Worm (Caenorhabditis elegans) whole organism, L4 larva: ENCODE measurements around the gene T20B12.4.
A peak's percentile ranks its signal among the peaks of the same experiment; 100 is the strongest.

Experiments used
- D1046.2 ChIP-seq: fragments of 200-800 bp; sonication (Bioruptor generic); IDR thresholded peaks from 2 replicates; pipeline ENCODE4 v1.3.6; 2022; ENCODE audit warnings: missing genetic modification characterization, missing compliant biosample characterization
- F49E8.2 ChIP-seq: sonication (generic microtip); optimal IDR thresholded peaks from 2 replicates; lab custom pipeline; 2016; ENCODE audit warnings: missing compliant biosample characterization, mild to moderate bottlenecking, missing genetic modification characterization, borderline replicate concordance
- R02D3.7 ChIP-seq: fragments of 150-350 bp; sonication (generic microtip); optimal IDR thresholded peaks from 3 replicates; lab custom pipeline; 2014; ENCODE audit warnings: missing biosample characterization, missing genetic modification characterization
- T26A8.4 ChIP-seq: fragments of 200-800 bp; sonication (Bioruptor generic); IDR thresholded peaks from 2 replicates; pipeline ENCODE4 v1.3.6; 2022; ENCODE audit warnings: missing genetic modification characterization, missing compliant biosample characterization
- Y105C5A.15 ChIP-seq: fragments of 200-800 bp; sonication (Bioruptor generic); IDR thresholded peaks from 2 replicates; pipeline ENCODE4 v1.3.6; 2022; ENCODE audit warnings: missing genetic modification characterization, missing compliant biosample characterization
- ama-1 ChIP-seq: fragments of 150-350 bp; optimal IDR thresholded peaks from 2 replicates; lab custom pipeline; 2014; ENCODE audit warnings: inconsistent platforms, mixed read lengths
- arid-1 ChIP-seq: fragments of 200-800 bp; sonication (Bioruptor generic); conservative IDR thresholded peaks from 2 replicates; pipeline ENCODE4 v1.3.6; 2022; ENCODE audit warnings: missing genetic modification reagents, missing genetic modification characterization, missing compliant biosample characterization
- ceh-20 ChIP-seq: fragments of 200-800 bp; sonication (Bioruptor generic); IDR thresholded peaks from 2 replicates; pipeline ENCODE4 v1.3.6; 2022; ENCODE audit warnings: missing genetic modification reagents, missing genetic modification characterization, missing compliant biosample characterization
- ces-1 ChIP-seq: fragments of 150-350 bp; sonication (generic microtip); optimal IDR thresholded peaks from 4 replicates; lab custom pipeline; 2014; ENCODE audit warnings: missing biosample characterization, missing genetic modification reagents, missing genetic modification characterization
- cey-2 ChIP-seq: sonication (generic microtip); optimal IDR thresholded peaks from 3 replicates; lab custom pipeline; 2017; ENCODE audit warnings: missing genetic modification characterization, mild to moderate bottlenecking, missing compliant biosample characterization, antibody characterized with exemption, borderline replicate concordance; ENCODE audit not compliant: insufficient read depth
- daf-16 ChIP-seq, 3 experiments: sonication (generic microtip); optimal IDR thresholded peaks; 2 replicates each; lab custom pipeline; 2016 to 2017; ENCODE audit warnings: missing genetic modification characterization in 3 of 3, missing genetic modification reagents in 3 of 3, mild to moderate bottlenecking in 2 of 3, missing compliant biosample characterization in 2 of 3, missing biosample characterization in 1 of 3, moderate library complexity in 1 of 3
- dmd-6 ChIP-seq: fragments of 200-800 bp; sonication (Bioruptor generic); IDR thresholded peaks from 2 replicates; pipeline ENCODE4 v1.3.6; 2022; ENCODE audit warnings: missing genetic modification reagents, missing genetic modification characterization, missing compliant biosample characterization
- dpl-1 ChIP-seq: fragments of 150-350 bp; optimal IDR thresholded peaks from 2 replicates; lab custom pipeline; 2014; ENCODE audit warnings: missing biosample characterization, missing genetic modification reagents, missing genetic modification characterization
- egl-43 ChIP-seq: fragments of 200-800 bp; sonication (Bioruptor generic); IDR thresholded peaks from 2 replicates; pipeline ENCODE4 v1.3.6; 2022; ENCODE audit warnings: missing genetic modification reagents, missing genetic modification characterization, missing compliant biosample characterization
- gei-8 ChIP-seq: fragments of 200-800 bp; sonication (Bioruptor generic); optimal IDR thresholded peaks from 2 replicates; lab custom pipeline; 2018; ENCODE audit warnings: mild to moderate bottlenecking, missing genetic modification characterization, missing compliant biosample characterization
- hif-1 ChIP-seq, 2 experiments: sonication (generic microtip); optimal IDR thresholded peaks; 2 replicates each; lab custom pipeline; 2016 to 2017; ENCODE audit warnings: missing compliant biosample characterization in 2 of 2, missing genetic modification characterization in 2 of 2, missing genetic modification reagents in 2 of 2, missing genotype in 2 of 2, mild to moderate bottlenecking in 1 of 2
- hmg-1.1 ChIP-seq: fragments of 200-800 bp; sonication (Bioruptor generic); IDR thresholded peaks from 2 replicates; pipeline ENCODE4 v1.3.6; 2022; ENCODE audit warnings: missing genetic modification reagents, missing genetic modification characterization, missing compliant biosample characterization
- lin-1 ChIP-seq: fragments of 200-800 bp; sonication (Bioruptor generic); IDR thresholded peaks from 2 replicates; pipeline ENCODE4 v1.3.6; 2022; ENCODE audit warnings: missing genetic modification reagents, missing genetic modification characterization, missing compliant biosample characterization
- lin-29 ChIP-seq: fragments of 200-800 bp; sonication (Bioruptor generic); IDR thresholded peaks from 2 replicates; pipeline ENCODE4 v1.3.6; 2022; ENCODE audit warnings: missing genetic modification reagents, missing genetic modification characterization, missing compliant biosample characterization
- lsy-2 ChIP-seq, 2 experiments: fragments of 150-350 bp in 1 of 2; sonication (generic microtip) in 1 of 2; optimal IDR thresholded peaks; 2 replicates each; lab custom pipeline; 2014 to 2017; ENCODE audit warnings: missing biosample characterization in 2 of 2, missing genetic modification characterization in 2 of 2
- mdl-1 ChIP-seq, 2 experiments: fragments of 150-350 bp in 1 of 2; sonication (generic microtip) in 1 of 2; optimal IDR thresholded peaks; 2 replicates each; lab custom pipeline; 2014 to 2017; ENCODE audit warnings: missing biosample characterization in 2 of 2, missing genetic modification characterization in 2 of 2
- mep-1 ChIP-seq: fragments of 150-350 bp; sonication (generic microtip); optimal IDR thresholded peaks from 3 replicates; lab custom pipeline; 2014; ENCODE audit warnings: missing biosample characterization, missing genetic modification characterization
- mxl-2 ChIP-seq: fragments of 200-800 bp; sonication (Bioruptor generic); conservative IDR thresholded peaks from 2 replicates; pipeline ENCODE4 v1.3.6; 2022; ENCODE audit warnings: missing genetic modification reagents, missing genetic modification characterization, missing compliant biosample characterization
- mxl-3 ChIP-seq: fragments of 200-800 bp; sonication (Bioruptor generic); optimal IDR thresholded peaks from 2 replicates; lab custom pipeline; 2018; ENCODE audit warnings: mild to moderate bottlenecking, missing genetic modification characterization, missing compliant biosample characterization
- nhr-102 ChIP-seq: sonication (generic microtip); optimal IDR thresholded peaks from 2 replicates; lab custom pipeline; 2016; ENCODE audit warnings: mild to moderate bottlenecking, missing genetic modification characterization, moderate library complexity, missing compliant biosample characterization
- nhr-237 ChIP-seq: sonication (generic microtip); optimal IDR thresholded peaks from 2 replicates; lab custom pipeline; 2017; ENCODE audit warnings: missing biosample characterization, missing genetic modification characterization
- nhr-28 ChIP-seq: fragments of 150-350 bp; optimal IDR thresholded peaks from 2 replicates; lab custom pipeline; 2014; ENCODE audit warnings: missing biosample characterization, missing genetic modification characterization
- nhr-48 ChIP-seq: sonication (generic microtip); optimal IDR thresholded peaks from 2 replicates; lab custom pipeline; 2016; ENCODE audit warnings: mild to moderate bottlenecking, missing genetic modification characterization, missing compliant biosample characterization
- nhr-77 ChIP-seq: fragments of 150-350 bp; optimal IDR thresholded peaks from 2 replicates; lab custom pipeline; 2014; ENCODE audit warnings: missing biosample characterization, missing genetic modification characterization
- pqm-1 ChIP-seq: sonication (generic microtip); optimal IDR thresholded peaks from 2 replicates; lab custom pipeline; 2017; ENCODE audit warnings: missing biosample characterization, missing genetic modification characterization
- rbr-2 ChIP-seq: sonication (generic microtip); optimal IDR thresholded peaks from 2 replicates; lab custom pipeline; 2016; ENCODE audit warnings: missing genotype, missing genetic modification characterization, missing compliant biosample characterization
- saeg-2 ChIP-seq: fragments of 200-800 bp; sonication (Bioruptor generic); IDR thresholded peaks from 2 replicates; pipeline ENCODE4 v1.3.6; 2022; ENCODE audit warnings: missing genetic modification reagents, missing genetic modification characterization, missing compliant biosample characterization
- sdz-12 ChIP-seq: fragments of 200-800 bp; sonication (Bioruptor generic); optimal IDR thresholded peaks from 2 replicates; lab custom pipeline; 2018; ENCODE audit warnings: mild to moderate bottlenecking, missing genetic modification characterization, missing compliant biosample characterization
- skn-1 ChIP-seq: fragments of 150-350 bp; optimal IDR thresholded peaks from 2 replicates; lab custom pipeline; 2014; ENCODE audit warnings: missing biosample characterization, missing genetic modification characterization
- snpc-1.2 ChIP-seq: fragments of 200-800 bp; sonication (Bioruptor generic); IDR thresholded peaks from 2 replicates; pipeline ENCODE4 v1.3.6; 2022; ENCODE audit warnings: missing genetic modification reagents, missing genetic modification characterization, missing compliant biosample characterization
- spr-1 ChIP-seq: sonication (generic microtip); optimal IDR thresholded peaks from 2 replicates; lab custom pipeline; 2016; ENCODE audit warnings: mild to moderate bottlenecking, missing genetic modification characterization, missing compliant biosample characterization
- tra-1 ChIP-seq: fragments of 200-800 bp; sonication (Bioruptor generic); IDR thresholded peaks from 2 replicates; pipeline ENCODE4 v1.3.6; 2022; ENCODE audit warnings: missing genetic modification reagents, missing genetic modification characterization, missing compliant biosample characterization
- unc-62 ChIP-seq, 3 experiments: fragments of 150-350 bp in 1 of 3; sonication (generic microtip); optimal IDR thresholded peaks in 2 of 3; peaks in 1 of 3; 1 replicate in 1 of 3; 2 replicates in 2 of 3; lab custom pipeline; 2014 to 2017; ENCODE audit warnings: missing biosample characterization in 3 of 3, missing genetic modification characterization in 3 of 3, missing genetic modification reagents in 3 of 3, missing genotype in 1 of 3
- ztf-11 ChIP-seq: fragments of 150-350 bp; optimal IDR thresholded peaks from 2 replicates; lab custom pipeline; 2014; ENCODE audit warnings: missing biosample characterization, missing genetic modification characterization

The T20B12.4 gene

DNA sequence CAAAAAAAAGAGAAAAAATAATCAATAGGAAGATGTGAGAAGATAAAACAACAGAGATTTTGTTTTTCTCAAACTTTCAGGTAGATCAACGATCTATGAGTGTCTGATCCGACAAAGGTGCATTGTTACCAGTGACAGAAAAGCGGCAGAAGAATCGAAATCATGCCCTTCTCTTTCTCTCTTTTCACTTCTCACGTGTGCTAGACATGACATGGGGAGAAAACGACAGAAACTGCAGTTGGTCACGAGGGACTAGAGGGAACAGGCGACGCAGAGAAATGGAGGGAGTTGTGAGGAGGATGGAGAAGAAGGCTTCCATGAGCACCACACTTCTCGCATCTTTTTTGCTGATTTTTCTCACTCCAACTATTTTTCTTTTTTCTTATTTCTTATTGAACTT is 32.3 kb upstream of the T20B12.4 start, which contains the start of gene F56C9.10 (continued):
- peak in 1 of 2 experiments; percentile 65 for TF ChIP-seq daf-16 (GFP tag; optimal IDR thresholded peaks at IDR 0.05; lab: Kevin White, UChicago)
- TF ChIP-seq daf-16 (tag; optimal IDR thresholded peaks at IDR 0.05; lab: Kevin White, UChicago) = peak; percentile 38
- no peak for TF ChIP-seq nhr-237 (tag; lab: Kevin White, UChicago)
- TF ChIP-seq unc-62 (GFP tag; optimal IDR thresholded peaks at IDR 0.05 in 1 of 2; lab: Kevin White, UChicago) = peak in 1 of 2 experiments; percentile 100
- no peak for TF ChIP-seq unc-62 (tag; optimal IDR thresholded peaks at IDR 0.05; lab: Kevin White, UChicago)
- peak; percentile 83 for TF ChIP-seq nhr-77 (tag; lab: Kevin White, UChicago)
- TF ChIP-seq snpc-1.2 (GFP tag; lab: Robert Waterston, UW) = no peak
- no peak for TF ChIP-seq sdz-12 (GFP tag; lab: Kevin White, UChicago)
- TF ChIP-seq arid-1 (GFP tag; lab: Robert Waterston, UW) = peak; percentile 64; the same call in 1 of the 2 replicates
- TF ChIP-seq F49E8.2 (tag; lab: Kevin White, UChicago) = no peak
- TF ChIP-seq lsy-2 (tag; optimal IDR thresholded peaks at IDR 0.05; lab: Kevin White, UChicago) = peak; percentile 77 to 89
- peak; percentile 47 for TF ChIP-seq spr-1 (tag; lab: Kevin White, UChicago)
- peak; percentile 89 for TF ChIP-seq cey-2 (tag; lab: Kevin White, UChicago)
- peak; percentile 95 for TF ChIP-seq mep-1 (tag; lab: Kevin White, UChicago)
- TF ChIP-seq dpl-1 (GFP tag; lab: Kevin White, UChicago) = peak; percentile 66
- TF ChIP-seq Y105C5A.15 (GFP tag; lab: Robert Waterston, UW) = 0 out of 2 replicates have a peak, but pooled peaks have one; percentile 30
- TF ChIP-seq ceh-20 (GFP tag; lab: Robert Waterston, UW) = peak; percentile 82
- TF ChIP-seq ztf-11 (tag; lab: Kevin White, UChicago) = no peak
- peak; percentile 94 for TF ChIP-seq mxl-3 (GFP tag; lab: Kevin White, UChicago)
- peak; percentile 91 to 99 for TF ChIP-seq mdl-1 (tag; optimal IDR thresholded peaks at IDR 0.05; lab: Kevin White, UChicago)
- TF ChIP-seq saeg-2 (GFP tag; lab: Robert Waterston, UW) = 0 out of 2 replicates have a peak, but pooled peaks have one; percentile 38
- no peak for TF ChIP-seq D1046.2 (GFP tag; lab: Robert Waterston, UW)
- TF ChIP-seq lin-1 = 0 out of 2 replicates have a peak, but pooled peaks have one; percentile 36
- peak; percentile 40 for TF ChIP-seq ama-1 (lab: Kevin White, UChicago)
- TF ChIP-seq R02D3.7 (tag; lab: Kevin White, UChicago) = no peak
- no peak for TF ChIP-seq ces-1
- peak; percentile 45; the same call in 1 of the 2 replicates for TF ChIP-seq lin-29 (GFP tag; lab: Robert Waterston, UW)
- 0 out of 2 replicates have a peak, but pooled peaks have one; percentile 5 for TF ChIP-seq egl-43 (GFP tag; lab: Robert Waterston, UW)
- TF ChIP-seq nhr-48 = peak; percentile 77
- TF ChIP-seq nhr-28 (tag; lab: Kevin White, UChicago) = peak; percentile 90
- peak; percentile 26 for TF ChIP-seq pqm-1
- TF ChIP-seq skn-1 (tag; lab: Kevin White, UChicago) = no peak
- 0 out of 2 replicates have a peak, but pooled peaks have one; percentile 18 for TF ChIP-seq mxl-2 (GFP tag; lab: Robert Waterston, UW)
- TF ChIP-seq hmg-1.1 (GFP tag; lab: Robert Waterston, UW) = peak; percentile 84
- peak; percentile 63 for TF ChIP-seq gei-8 (GFP tag; lab: Kevin White, UChicago)
- peak; percentile 73 for TF ChIP-seq T26A8.4
- peak; percentile 89 for TF ChIP-seq dmd-6 (GFP tag; lab: Robert Waterston, UW)
- TF ChIP-seq tra-1 (GFP tag; lab: Robert Waterston, UW) = peak; percentile 76
- TF ChIP-seq nhr-102 (tag; lab: Kevin White, UChicago) = peak; percentile 72
- TF ChIP-seq rbr-2 (tag; lab: Kevin White, UChicago) = peak; percentile 69
- peak in 1 of 2 experiments; percentile 84 for TF ChIP-seq hif-1 (tag; optimal IDR thresholded peaks at IDR 0.05; lab: Kevin White, UChicago)
